Worm (Caenorhabditis elegans) whole organism, L4/young adult: ENCODE measurements around the gene fbxa-192.
"Not testable (repeated sequence)": the region's sequence is repeated elsewhere in the genome, so short reads cannot be mapped to it uniquely, and the experiment has no call there.

Experiments used
- W03F9.2 ChIP-seq: fragments of 150-350 bp; optimal IDR thresholded peaks from 2 replicates; lab custom pipeline; 2014; ENCODE audit warnings: missing biosample characterization, missing genetic modification characterization
- dao-5 ChIP-seq: sonication (generic microtip); optimal IDR thresholded peaks from 2 replicates; lab custom pipeline; 2016; ENCODE audit warnings: missing genotype, missing genetic modification characterization, moderate library complexity, missing compliant biosample characterization
- him-1 ChIP-seq: sonication (generic microtip); optimal IDR thresholded peaks from 2 replicates; lab custom pipeline; 2016; ENCODE audit warnings: missing genotype, missing genetic modification reagents, missing genetic modification characterization, missing compliant biosample characterization

DNA sequence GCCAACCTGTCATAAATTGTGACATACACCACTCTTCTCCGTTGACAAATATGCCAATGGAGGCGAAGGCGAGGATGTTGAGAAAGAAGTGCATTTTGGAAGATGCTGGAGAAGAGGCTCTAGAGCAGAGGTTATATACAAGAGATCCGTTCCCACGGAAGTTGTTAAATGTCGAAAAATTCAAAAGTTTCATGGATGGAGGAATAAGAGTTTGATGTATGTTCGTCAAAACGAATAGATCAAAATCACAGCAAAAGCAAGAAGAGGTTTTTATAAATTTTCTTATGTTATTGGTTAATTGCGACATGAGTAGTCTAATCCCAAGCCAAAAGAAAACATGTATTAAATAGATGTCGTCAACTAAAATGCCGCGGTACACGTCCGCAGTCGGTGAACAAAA lies 39.8 kb downstream of the fbxa-192 start, which contains the start of gene Y6G8.15:
- not testable (repeated sequence) for TF ChIP-seq him-1, dao-5, W03F9.2 (tag; lab: Kevin White, UChicago)
